Fruit fly (Drosophila melanogaster) whole organism, embryonic: Measurements from ENCODE around the gene CG7551.
A peak's percentile ranks its signal among the peaks of the same experiment; 100 is the strongest.

ENCODE experiments used
- B-H2 ChIP-seq: fragments of 200-800 bp; sonication (Bioruptor generic); optimal IDR thresholded peaks from 2 replicates; lab custom pipeline; 2018; ENCODE audit warnings: missing biosample characterization, mild to moderate bottlenecking, missing genetic modification characterization
- CG10321 ChIP-seq: fragments of 200-800 bp; sonication (Bioruptor generic); IDR thresholded peaks from 2 replicates; pipeline ENCODE4 v1.3.6; 2022; ENCODE audit warnings: missing biosample characterization, missing genetic modification characterization
- CG12104 ChIP-seq: fragments of 200-800 bp; sonication (Bioruptor generic); optimal IDR thresholded peaks from 3 replicates; lab custom pipeline; 2016; ENCODE audit warnings: missing biosample characterization, missing genetic modification characterization
- CG12391 ChIP-seq: fragments of 200-800 bp; sonication (Bioruptor generic); optimal IDR thresholded peaks from 3 replicates; lab custom pipeline; 2018; ENCODE audit warnings: missing biosample characterization, mild to moderate bottlenecking, missing genetic modification characterization, moderate library complexity
- CG14441 ChIP-seq: fragments of 200-800 bp; sonication (Bioruptor generic); IDR thresholded peaks from 2 replicates; pipeline ENCODE4 v1.3.6; 2022; ENCODE audit warnings: missing biosample characterization, missing genetic modification characterization
- CG17186 ChIP-seq: fragments of 200-800 bp; sonication (Bioruptor generic); optimal IDR thresholded peaks from 3 replicates; lab custom pipeline; 2017; ENCODE audit warnings: missing biosample characterization, missing genetic modification reagents, missing genetic modification characterization
- CG17359 ChIP-seq: fragments of 200-800 bp; sonication (Bioruptor generic); optimal IDR thresholded peaks from 3 replicates; lab custom pipeline; 2018; ENCODE audit warnings: missing biosample characterization, mild to moderate bottlenecking, missing genetic modification characterization, moderate library complexity
- CG17568 ChIP-seq: fragments of 200-800 bp; sonication (Bioruptor generic); optimal IDR thresholded peaks from 2 replicates; lab custom pipeline; 2018; ENCODE audit warnings: missing biosample characterization, mild to moderate bottlenecking, missing genetic modification characterization, moderate library complexity
- CG18476 ChIP-seq: fragments of 200-800 bp; sonication (Bioruptor generic); optimal IDR thresholded peaks from 2 replicates; lab custom pipeline; 2016; ENCODE audit warnings: missing biosample characterization, mild to moderate bottlenecking, missing genetic modification characterization
- CG2116 ChIP-seq: fragments of 200-800 bp; sonication (Bioruptor generic); optimal IDR thresholded peaks from 3 replicates; lab custom pipeline; 2018; ENCODE audit warnings: missing biosample characterization, mild to moderate bottlenecking, missing genetic modification characterization
- CG2678 ChIP-seq: fragments of 200-800 bp; sonication (Bioruptor generic); optimal IDR thresholded peaks from 3 replicates; lab custom pipeline; 2019; ENCODE audit warnings: missing biosample characterization, mild to moderate bottlenecking, missing genetic modification characterization, moderate library complexity
- CG2889 ChIP-seq: fragments of 200-800 bp; sonication (Bioruptor generic); IDR thresholded peaks from 3 replicates; pipeline ENCODE4 v1.3.6; 2022; ENCODE audit warnings: missing biosample characterization, missing genetic modification characterization
- CG4707 ChIP-seq: fragments of 200-800 bp; sonication (Bioruptor generic); optimal IDR thresholded peaks from 2 replicates; lab custom pipeline; 2018; ENCODE audit warnings: missing biosample characterization, mild to moderate bottlenecking, missing genetic modification characterization, moderate library complexity
- CG4730 ChIP-seq: fragments of 200-800 bp; sonication (Bioruptor generic); IDR thresholded peaks from 2 replicates; pipeline ENCODE4 v1.3.6; 2022; ENCODE audit warnings: missing biosample characterization, missing genetic modification characterization
- CG6175 ChIP-seq: fragments of 200-800 bp; sonication (Bioruptor generic); IDR thresholded peaks from 3 replicates; pipeline ENCODE4 v1.3.6; 2022; ENCODE audit warnings: missing biosample characterization, missing genetic modification characterization
- CG7357 ChIP-seq: fragments of 200-800 bp; sonication (Bioruptor generic); IDR thresholded peaks from 3 replicates; pipeline ENCODE4 v1.3.6; 2022; ENCODE audit warnings: missing biosample characterization, missing genetic modification characterization
- CG8478 ChIP-seq: fragments of >200 bp; optimal IDR thresholded peaks from 2 replicates; lab custom pipeline; 2018
- CHES-1-like ChIP-seq: fragments of 200-800 bp; sonication (Bioruptor generic); optimal IDR thresholded peaks from 2 replicates; lab custom pipeline; 2016; ENCODE audit warnings: missing biosample characterization, missing genetic modification characterization
- Camta ChIP-seq: fragments of 200-800 bp; sonication (Bioruptor generic); optimal IDR thresholded peaks from 2 replicates; lab custom pipeline; 2016; ENCODE audit warnings: missing biosample characterization, missing genetic modification characterization
- Doc2 ChIP-seq: fragments of 200-800 bp; sonication (Bioruptor generic); IDR thresholded peaks from 2 replicates; pipeline ENCODE4 v1.3.6; 2022; ENCODE audit warnings: missing biosample characterization, missing genetic modification characterization
- Dref ChIP-seq: fragments of 200-800 bp; sonication (Bioruptor generic); IDR thresholded peaks from 2 replicates; pipeline ENCODE4 v1.3.6; 2022; ENCODE audit warnings: missing biosample characterization, missing genetic modification characterization
- GATAe ChIP-seq: fragments of 200-800 bp; sonication (Bioruptor generic); conservative IDR thresholded peaks from 2 replicates; pipeline ENCODE4 v1.3.6; 2022; ENCODE audit warnings: missing biosample characterization, missing genetic modification characterization
- Hand ChIP-seq: fragments of 200-800 bp; sonication (Bioruptor generic); optimal IDR thresholded peaks from 2 replicates; lab custom pipeline; 2017; ENCODE audit warnings: mild to moderate bottlenecking, missing biosample characterization, missing genetic modification reagents, missing genetic modification characterization
- HmgD ChIP-seq: fragments of 200-800 bp; sonication (Bioruptor generic); optimal IDR thresholded peaks from 3 replicates; lab custom pipeline; 2016; ENCODE audit warnings: missing biosample characterization, missing genetic modification characterization
- Hmr ChIP-seq: fragments of 200-800 bp; sonication (Bioruptor generic); optimal IDR thresholded peaks from 3 replicates; lab custom pipeline; 2017; ENCODE audit warnings: mild to moderate bottlenecking, missing biosample characterization, missing genetic modification reagents, missing genetic modification characterization
- Pdp1 ChIP-seq, 2 experiments: fragments of 200-800 bp; sonication (Bioruptor generic); optimal IDR thresholded peaks; 3 replicates each; lab custom pipeline; 2016; ENCODE audit warnings: missing biosample characterization in 2 of 2, missing genetic modification characterization in 2 of 2, mild to moderate bottlenecking in 1 of 2, moderate library complexity in 1 of 2
- Poxn ChIP-seq: fragments of 200-800 bp; sonication (Bioruptor generic); IDR thresholded peaks from 2 replicates; pipeline ENCODE4 v1.3.6; 2022; ENCODE audit warnings: missing biosample characterization, missing genetic modification characterization
- Rx ChIP-seq: fragments of 200-800 bp; sonication (Bioruptor generic); IDR thresholded peaks from 2 replicates; pipeline ENCODE4 v1.3.6; 2022; ENCODE audit warnings: missing biosample characterization, missing genetic modification characterization
- Taf1 ChIP-seq: fragments of 200-800 bp; sonication (Bioruptor generic); IDR thresholded peaks from 2 replicates; pipeline ENCODE4 v1.3.6; 2022; ENCODE audit warnings: missing biosample characterization, missing genetic modification characterization
- bcd ChIP-seq: fragments of 200-800 bp; sonication (Bioruptor generic); optimal IDR thresholded peaks from 2 replicates; lab custom pipeline; 2017; ENCODE audit warnings: missing biosample characterization, mild to moderate bottlenecking, missing genetic modification characterization
- bigmax ChIP-seq: fragments of 200-800 bp; sonication (Bioruptor generic); optimal IDR thresholded peaks from 2 replicates; lab custom pipeline; 2018; ENCODE audit warnings: missing biosample characterization, mild to moderate bottlenecking, missing genetic modification characterization
- bsh ChIP-seq, 2 experiments: fragments of 200-800 bp; sonication (Bioruptor generic); optimal IDR thresholded peaks; 2 replicates each; lab custom pipeline; 2017 to 2018; ENCODE audit warnings: mild to moderate bottlenecking in 2 of 2, missing biosample characterization in 2 of 2, missing genetic modification characterization in 2 of 2, moderate library complexity in 1 of 2
- fd64A ChIP-seq: fragments of 200-800 bp; sonication (Bioruptor generic); optimal IDR thresholded peaks from 3 replicates; lab custom pipeline; 2018; ENCODE audit warnings: missing biosample characterization, mild to moderate bottlenecking, missing genetic modification characterization
- hbn ChIP-seq: fragments of 200-800 bp; sonication (Bioruptor generic); IDR thresholded peaks from 2 replicates; pipeline ENCODE4 v1.3.6; 2022; ENCODE audit warnings: missing biosample characterization, missing genetic modification characterization; ENCODE audit not compliant: partially characterized antibody
- jigr1 ChIP-seq: fragments of 200-800 bp; sonication (Bioruptor generic); IDR thresholded peaks from 3 replicates; pipeline ENCODE4 v1.3.6; 2022; ENCODE audit warnings: missing biosample characterization, missing genetic modification characterization
- jumu ChIP-seq: fragments of 200-800 bp; sonication (Bioruptor generic); optimal IDR thresholded peaks from 3 replicates; lab custom pipeline; 2016; ENCODE audit warnings: missing biosample characterization, missing genetic modification characterization
- klu ChIP-seq: fragments of 200-800 bp; sonication (Bioruptor generic); IDR thresholded peaks from 2 replicates; pipeline ENCODE4 v1.3.6; 2022; ENCODE audit warnings: missing biosample characterization, missing genetic modification characterization
- lola ChIP-seq, 3 experiments: fragments of >200 bp in 2 of 3; fragments of 200-800 bp in 1 of 3; sonication (Bioruptor generic) in 1 of 3; optimal IDR thresholded peaks; 2 replicates each; lab custom pipeline; 2017 to 2019; ENCODE audit warnings: missing biosample characterization in 3 of 3, missing genetic modification characterization in 3 of 3, mild to moderate bottlenecking in 1 of 3, moderate library complexity in 1 of 3
- mam ChIP-seq: fragments of 200-800 bp; sonication (Bioruptor generic); optimal IDR thresholded peaks from 3 replicates; lab custom pipeline; 2016; ENCODE audit warnings: missing biosample characterization, missing genetic modification characterization
- pros ChIP-seq: fragments of 200-800 bp; sonication (Bioruptor generic); optimal IDR thresholded peaks from 3 replicates; lab custom pipeline; 2019; ENCODE audit warnings: missing biosample characterization, mild to moderate bottlenecking, missing genetic modification characterization, moderate library complexity
- psq ChIP-seq: fragments of 200-800 bp; sonication (Bioruptor generic); optimal IDR thresholded peaks from 2 replicates; lab custom pipeline; 2017; ENCODE audit warnings: missing biosample characterization, missing genetic modification characterization
- sc ChIP-seq, 3 experiments: fragments of >200 bp in 2 of 3; fragments of 200-800 bp in 1 of 3; sonication (Bioruptor generic) in 1 of 3; optimal IDR thresholded peaks; 2 replicates in 2 of 3; 3 replicates in 1 of 3; lab custom pipeline; 2017; ENCODE audit warnings: mild to moderate bottlenecking in 1 of 3, missing biosample characterization in 1 of 3, missing genetic modification characterization in 1 of 3, missing genetic modification reagents in 1 of 3
- schlank ChIP-seq: fragments of 200-800 bp; sonication (Bioruptor generic); optimal IDR thresholded peaks from 2 replicates; lab custom pipeline; 2018; ENCODE audit warnings: missing biosample characterization, mild to moderate bottlenecking, missing genetic modification characterization
- scrt ChIP-seq: fragments of 200-800 bp; sonication (Bioruptor generic); optimal IDR thresholded peaks from 2 replicates; lab custom pipeline; 2018; ENCODE audit warnings: missing biosample characterization, mild to moderate bottlenecking, missing genetic modification characterization, moderate library complexity
- seq ChIP-seq: fragments of 200-800 bp; sonication (Bioruptor generic); IDR thresholded peaks from 2 replicates; pipeline ENCODE4 v1.3.6; 2022; ENCODE audit warnings: missing biosample characterization, missing genetic modification characterization
- slbo ChIP-seq: fragments of 200-800 bp; sonication (Bioruptor generic); IDR thresholded peaks from 2 replicates; pipeline ENCODE4 v1.3.6; 2022; ENCODE audit warnings: missing biosample characterization, missing genetic modification characterization
- sr ChIP-seq: fragments of 200-800 bp; sonication (Bioruptor generic); IDR thresholded peaks from 3 replicates; pipeline ENCODE4 v1.3.6; 2022; ENCODE audit warnings: missing biosample characterization, missing genetic modification characterization
- trem ChIP-seq: fragments of 200-800 bp; optimal IDR thresholded peaks from 3 replicates; lab custom pipeline; 2019; ENCODE audit warnings: missing biosample characterization, mild to moderate bottlenecking, missing genetic modification characterization, moderate library complexity
- wek ChIP-seq: fragments of 200-800 bp; sonication (Bioruptor generic); optimal IDR thresholded peaks from 3 replicates; lab custom pipeline; 2018; ENCODE audit warnings: missing biosample characterization, mild to moderate bottlenecking, missing genetic modification characterization, moderate library complexity

Gene CG7551

DNA sequence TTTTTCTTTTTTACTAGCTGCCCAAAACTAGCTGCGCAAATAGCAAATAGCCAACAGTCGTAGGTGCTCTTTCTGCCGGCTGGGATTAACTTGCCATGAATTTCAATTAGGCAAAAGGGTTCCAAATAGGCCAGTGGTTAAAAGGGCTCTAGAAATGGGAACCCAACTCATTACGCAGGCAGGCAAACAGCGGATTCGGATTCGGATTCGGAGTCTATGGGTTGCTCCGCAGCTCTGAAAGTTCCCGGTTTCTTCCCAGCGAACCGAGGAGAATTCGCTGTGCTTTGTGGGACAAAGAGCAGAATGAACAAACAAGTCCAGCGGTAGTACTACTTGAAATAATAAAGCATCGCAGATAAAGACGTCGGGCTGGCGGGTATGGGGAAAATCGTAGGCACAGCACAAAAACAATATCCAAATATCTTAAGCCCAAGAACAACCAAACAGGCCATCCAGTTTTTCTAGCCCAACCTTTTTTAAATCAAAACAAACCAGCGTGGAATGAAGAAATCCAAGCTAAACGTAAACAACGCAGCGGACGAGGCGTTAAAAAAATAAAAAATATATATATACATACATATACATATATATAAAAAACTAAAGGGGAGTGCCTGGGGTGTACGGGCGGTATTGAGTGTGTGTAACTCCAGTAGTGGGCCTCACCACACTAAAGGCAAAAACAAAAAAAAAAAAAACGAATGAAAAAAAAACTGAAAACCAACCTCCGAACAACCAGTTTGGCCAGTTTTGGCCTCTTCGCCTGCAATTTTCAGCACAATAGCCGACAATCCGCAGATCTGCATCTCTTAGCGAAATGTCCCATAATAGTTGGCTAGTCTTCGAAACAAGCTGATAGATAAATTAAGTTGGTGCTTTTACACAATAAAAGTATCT lies 16.2 kb upstream of the CG7551 start (continued):
- TF ChIP-seq mam (GFP tag; lab: Kevin White, UChicago) (no peak), CG7357 (no peak), scrt (GFP tag; lab: Kevin White, UChicago) (no peak), hbn (no peak), psq (GFP tag; lab: Kevin White, UChicago) (peak; percentile 57), wek (GFP tag; lab: Kevin White, UChicago) (no peak), Poxn (no peak), Hmr (GFP tag; lab: Kevin White, UChicago) (peak; percentile 40), schlank (tag; lab: Kevin White, UChicago) (peak; percentile 38), Hand (no peak), CHES-1-like (GFP tag; lab: Kevin White, UChicago) (no peak), sc (optimal IDR thresholded peaks at IDR 0.05; lab: Kevin White, UChicago) (no peak), sc (GFP tag; optimal IDR thresholded peaks at IDR 0.05; lab: Kevin White, UChicago) (no peak), slbo (no peak), Rx (GFP tag; lab: Robert Waterston, UW) (no peak), CG4707 (GFP tag; lab: Kevin White, UChicago) (no peak), trem (no peak), CG17186 (GFP tag; lab: Kevin White, UChicago) (no peak), bigmax (no peak), GATAe (no peak), CG12391 (tag; lab: Kevin White, UChicago) (no peak), CG12104 (no peak), CG18476 (GFP tag; lab: Kevin White, UChicago) (no peak), klu (GFP tag; lab: Robert Waterston, UW) (no peak), Taf1 (GFP tag; lab: Robert Waterston, UW) (no peak), Dref (GFP tag; lab: Robert Waterston, UW) (no peak), Doc2 (no peak), CG8478 (lab: Kevin White, UChicago) (no peak), bcd (GFP tag; lab: Kevin White, UChicago) (peak; percentile 2), pros (GFP tag; lab: Kevin White, UChicago) (no peak), CG14441 (GFP tag; lab: Robert Waterston, UW) (no peak), jumu (no peak), jigr1 (GFP tag; lab: Robert Waterston, UW) (no peak), HmgD (GFP tag; lab: Kevin White, UChicago) (no peak), fd64A (GFP tag; lab: Kevin White, UChicago) (no peak), sr (GFP tag; lab: Robert Waterston, UW) (no peak), CG2678 (tag; lab: Kevin White, UChicago) (peak; percentile 26), B-H2 (GFP tag; lab: Kevin White, UChicago) (peak; percentile 7), CG2116 (GFP tag; lab: Kevin White, UChicago) (no peak), CG10321 (GFP tag; lab: Robert Waterston, UW) (no peak), Pdp1 (GFP tag; optimal IDR thresholded peaks at IDR 0.05; lab: Kevin White, UChicago) (no peak), lola (GFP tag; optimal IDR thresholded peaks at IDR 0.05; lab: Kevin White, UChicago) (no peak), CG17359 (tag; lab: Kevin White, UChicago) (no peak), CG17568 (GFP tag; lab: Kevin White, UChicago) (no peak), seq (GFP tag; lab: Robert Waterston, UW) (no peak), CG6175 (GFP tag; lab: Robert Waterston, UW) (0 out of 3 replicates have a peak, but pooled peaks have one; percentile 33), CG2889 (GFP tag; lab: Robert Waterston, UW) (0 out of 3 replicates have a peak, but pooled peaks have one; percentile 18), bsh (GFP tag; optimal IDR thresholded peaks at IDR 0.05; lab: Kevin White, UChicago) (peak in 1 of 2 experiments; percentile 52), Camta (no peak), CG4730 (GFP tag; lab: Robert Waterston, UW) (no peak)
